Fruit fly (Drosophila melanogaster) whole organism: ENCODE results near the gene PEK.

Experiments
- pan ChIP-seq: fragments of >200 bp; optimal IDR thresholded peaks from 2 replicates; lab custom pipeline; 2017
- psq ChIP-seq: fragments of >200 bp; optimal IDR thresholded peaks from 2 replicates; lab custom pipeline; 2017

- no peak for TF ChIP-seq psq
- TF ChIP-seq pan (lab: Kevin White, UChicago): no peak
Measured at dm6 chr3R:5483488-5484109, 19.0 kb upstream of the PEK start, which contains the start of gene ksr.
